Worm (Caenorhabditis elegans): ENCODE results near the gene C30F2.2.

DNA sequence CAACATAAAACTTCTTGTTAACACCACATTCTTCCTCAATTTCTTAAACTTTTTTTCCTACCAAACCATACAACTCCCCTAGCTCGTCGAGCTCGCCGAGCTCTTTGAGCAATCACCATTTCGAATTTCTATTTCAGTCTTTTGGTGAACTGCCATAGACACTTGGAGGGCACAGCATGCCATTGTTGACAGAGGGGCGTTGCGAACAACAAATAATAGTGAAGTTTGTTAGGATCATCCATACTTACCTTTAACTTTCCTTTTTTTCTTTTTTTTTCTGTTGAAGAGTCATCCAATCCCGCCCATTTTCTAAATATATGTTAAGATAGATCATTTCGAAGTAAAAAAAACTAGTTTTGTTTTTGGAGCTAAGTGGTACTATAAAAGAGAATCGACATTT is 3.0 kb downstream of the C30F2.2 start, which contains the start of gene idpp-14:
- TF ChIP-seq him-1 (tag; optimal IDR thresholded peaks at IDR 0.05) = no peak
- TF ChIP-seq dao-5 (tag; optimal IDR thresholded peaks at IDR 0.05) = no peak
- no peak for TF ChIP-seq W03F9.2 (tag; optimal IDR thresholded peaks at IDR 0.05)

All from whole organism, L4/young adult.